Fruit fly (Drosophila melanogaster) whole organism: Measurements from ENCODE around the gene Spn27A.
A peak's percentile ranks its signal among the peaks of the same experiment; 100 is the strongest.

Experiments used
- CG8478 ChIP-seq: fragments of >200 bp; optimal IDR thresholded peaks from 2 replicates; lab custom pipeline; 2018; ENCODE audit warnings: inconsistent platforms
- Dll ChIP-seq: fragments of >200 bp; optimal IDR thresholded peaks from 2 replicates; lab custom pipeline; 2017
- EcR ChIP-seq, 2 experiments: fragments of >200 bp; optimal IDR thresholded peaks; 2 replicates each; lab custom pipeline; 2017; ENCODE audit warnings: missing biosample characterization in 2 of 2, missing genetic modification characterization in 2 of 2, missing genetic modification reagents in 2 of 2
- pan ChIP-seq: fragments of >200 bp; optimal IDR thresholded peaks from 2 replicates; lab custom pipeline; 2017
- psq ChIP-seq: fragments of >200 bp; optimal IDR thresholded peaks from 2 replicates; lab custom pipeline; 2017
- usp ChIP-seq: fragments of >200 bp; optimal IDR thresholded peaks from 2 replicates; lab custom pipeline; 2017; ENCODE audit warnings: missing biosample characterization, missing genetic modification characterization, mixed read lengths

The Spn27A gene

dm6 chr2L:6663562-6664051, 9.5 kb downstream of the Spn27A start, which contains the start of the genes CG13771, CG34310 and cup:
Gene CG13771 (minus strand): TSS chr2L:6663612.
Gene CG34310 (plus strand): TSS chr2L:6663664.
Gene cup (plus strand): TSS chr2L:6663664.
- no peak for TF ChIP-seq usp (GFP tag; lab: Kevin White, UChicago)
- no peak for TF ChIP-seq psq (lab: Kevin White, UChicago)
- no peak for TF ChIP-seq Dll (lab: Kevin White, UChicago)
- no peak for TF ChIP-seq pan (lab: Kevin White, UChicago)
- no peak for TF ChIP-seq CG8478 (lab: Kevin White, UChicago)
- TF ChIP-seq EcR (GFP tag; optimal IDR thresholded peaks at IDR 0.05; lab: Kevin White, UChicago) = no peak

dm6 chr2L:6657969-6658748, 15.0 kb downstream of the Spn27A start, which contains the start of the genes CG31636 and Ube4A:
Gene CG31636 (minus strand): TSS chr2L:6658152.
Gene Ube4A (plus strand): TSS chr2L:6658517.
- TF ChIP-seq pan (lab: Kevin White, UChicago) = peak; percentile 54
- TF ChIP-seq CG8478 (lab: Kevin White, UChicago) = no peak
- TF ChIP-seq EcR (GFP tag; optimal IDR thresholded peaks at IDR 0.05; lab: Kevin White, UChicago) = no peak
- no peak for TF ChIP-seq Dll (lab: Kevin White, UChicago)
- no peak for TF ChIP-seq psq (lab: Kevin White, UChicago)

- TF ChIP-seq Dll (lab: Kevin White, UChicago) = no peak
- TF ChIP-seq EcR (GFP tag; optimal IDR thresholded peaks at IDR 0.05; lab: Kevin White, UChicago) = no peak
- no peak for TF ChIP-seq pan (lab: Kevin White, UChicago)
- no peak for TF ChIP-seq usp (GFP tag; lab: Kevin White, UChicago)
- no peak for TF ChIP-seq CG8478 (lab: Kevin White, UChicago)
- TF ChIP-seq psq (lab: Kevin White, UChicago) = no peak
Observed at dm6 chr2L:6656264-6656676, 16.9 kb downstream of the Spn27A start, which contains the start of gene CG31633. Gene CG31633 (minus strand): TSS chr2L:6656321.

dm6 chr2L:6649085-6649754, 23.9 kb downstream of the Spn27A start, which contains the start of the genes CG31635 and Tango1:
Gene CG31635 (minus strand): TSS chr2L:6649114.
Gene Tango1 (plus strand): TSS chr2L:6649388.
- TF ChIP-seq psq (lab: Kevin White, UChicago) (no peak), EcR (GFP tag; optimal IDR thresholded peaks at IDR 0.05; lab: Kevin White, UChicago) (no peak), CG8478 (lab: Kevin White, UChicago) (no peak), usp (GFP tag; lab: Kevin White, UChicago) (no peak), pan (lab: Kevin White, UChicago) (no peak), Dll (lab: Kevin White, UChicago) (no peak)

- no peak for TF ChIP-seq usp (GFP tag; lab: Kevin White, UChicago)
- no peak for TF ChIP-seq CG8478 (lab: Kevin White, UChicago)
- no peak for TF ChIP-seq psq (lab: Kevin White, UChicago)
- TF ChIP-seq pan (lab: Kevin White, UChicago) = no peak
- TF ChIP-seq EcR (GFP tag; optimal IDR thresholded peaks at IDR 0.05; lab: Kevin White, UChicago) = no peak
Observed at dm6 chr2L:6648163-6648628, 25.0 kb downstream of the Spn27A start.

dm6 chr2L:6647103-6647711, 25.9 kb downstream of the Spn27A start:
- TF ChIP-seq EcR (GFP tag; optimal IDR thresholded peaks at IDR 0.05; lab: Kevin White, UChicago) (no peak), psq (lab: Kevin White, UChicago) (no peak), pan (lab: Kevin White, UChicago) (no peak), Dll (lab: Kevin White, UChicago) (no peak), CG8478 (lab: Kevin White, UChicago) (no peak), usp (GFP tag; lab: Kevin White, UChicago) (no peak)

- no peak for TF ChIP-seq CG8478 (lab: Kevin White, UChicago)
- TF ChIP-seq usp (GFP tag; lab: Kevin White, UChicago) = no peak
- no peak for TF ChIP-seq psq (lab: Kevin White, UChicago)
- no peak for TF ChIP-seq pan (lab: Kevin White, UChicago)
- TF ChIP-seq EcR (GFP tag; optimal IDR thresholded peaks at IDR 0.05; lab: Kevin White, UChicago) = no peak
- TF ChIP-seq Dll (lab: Kevin White, UChicago) = no peak
Observed at dm6 chr2L:6644421-6645059, 28.6 kb downstream of the Spn27A start.

dm6 chr2L:6643218-6643756, 29.9 kb downstream of the Spn27A start:
- TF ChIP-seq CG8478 (lab: Kevin White, UChicago) (no peak), pan (lab: Kevin White, UChicago) (no peak), usp (GFP tag; lab: Kevin White, UChicago) (no peak), psq (lab: Kevin White, UChicago) (no peak), EcR (GFP tag; optimal IDR thresholded peaks at IDR 0.05; lab: Kevin White, UChicago) (no peak), Dll (lab: Kevin White, UChicago) (no peak)

- TF ChIP-seq EcR (GFP tag; optimal IDR thresholded peaks at IDR 0.05; lab: Kevin White, UChicago) (no peak), psq (lab: Kevin White, UChicago) (no peak), pan (lab: Kevin White, UChicago) (no peak), usp (GFP tag; lab: Kevin White, UChicago) (no peak), CG8478 (lab: Kevin White, UChicago) (no peak), Dll (lab: Kevin White, UChicago) (no peak)
Observed at dm6 chr2L:6632307-6632706, 40.8 kb downstream of the Spn27A start, which contains the start of gene Oatp26F. Gene Oatp26F (minus strand): TSS chr2L:6632407.
